Fruit fly (Drosophila melanogaster) whole organism, prepupa: ENCODE data around the gene CG4653.

Experiments used
- Blimp-1 ChIP-seq: fragments of 200-800 bp; sonication (Bioruptor generic); optimal IDR thresholded peaks from 3 replicates; lab custom pipeline; 2017; ENCODE audit warnings: missing biosample characterization, missing genetic modification characterization, mild to moderate bottlenecking, moderate library complexity, missing genetic modification reagents
- CG10631 ChIP-seq: fragments of 200-800 bp; sonication (Bioruptor generic); optimal IDR thresholded peaks from 2 replicates; lab custom pipeline; 2016; ENCODE audit warnings: missing biosample characterization, missing genetic modification characterization
- CG10669 ChIP-seq: fragments of 200-800 bp; sonication (Bioruptor generic); optimal IDR thresholded peaks from 3 replicates; lab custom pipeline; 2018; ENCODE audit warnings: missing biosample characterization, mild to moderate bottlenecking, missing genetic modification characterization, moderate library complexity
- CG11294 ChIP-seq: fragments of 200-800 bp; sonication (Bioruptor generic); IDR thresholded peaks from 2 replicates; pipeline ENCODE4 v1.3.6; 2022; ENCODE audit warnings: missing biosample characterization, missing genetic modification characterization
- CG11762 ChIP-seq: fragments of 200-800 bp; sonication (Bioruptor generic); optimal IDR thresholded peaks from 3 replicates; lab custom pipeline; 2016; ENCODE audit warnings: missing biosample characterization, missing genetic modification characterization; ENCODE audit not compliant: insufficient read depth
- CG11902 ChIP-seq: fragments of 200-800 bp; sonication (Bioruptor generic); optimal IDR thresholded peaks from 3 replicates; lab custom pipeline; 2016; ENCODE audit warnings: missing biosample characterization, missing genetic modification characterization
- CG15336 ChIP-seq: fragments of 200-800 bp; sonication (Bioruptor generic); IDR thresholded peaks from 2 replicates; pipeline ENCODE4 v1.3.6; 2022; ENCODE audit warnings: missing biosample characterization, missing genetic modification characterization
- CG1621 ChIP-seq: fragments of 200-800 bp; sonication (Bioruptor generic); optimal IDR thresholded peaks from 3 replicates; lab custom pipeline; 2018; ENCODE audit warnings: missing biosample characterization, mild to moderate bottlenecking, missing genetic modification characterization
- CG16779 ChIP-seq: fragments of 200-800 bp; sonication (Bioruptor generic); optimal IDR thresholded peaks from 3 replicates; lab custom pipeline; 2017; ENCODE audit warnings: missing biosample characterization, mild to moderate bottlenecking, missing genetic modification characterization
- CG3032 ChIP-seq: fragments of 200-800 bp; optimal IDR thresholded peaks from 2 replicates; lab custom pipeline; 2019; ENCODE audit warnings: missing biosample characterization, mild to moderate bottlenecking, missing genetic modification characterization, moderate library complexity
- CG31627 ChIP-seq: fragments of 200-800 bp; sonication (Bioruptor generic); optimal IDR thresholded peaks from 3 replicates; lab custom pipeline; 2016; ENCODE audit warnings: missing biosample characterization, missing genetic modification characterization
- CG3919 ChIP-seq: fragments of 200-800 bp; sonication (Bioruptor generic); optimal IDR thresholded peaks from 3 replicates; lab custom pipeline; 2016; ENCODE audit warnings: missing biosample characterization, missing genetic modification characterization
- CG4318 ChIP-seq: fragments of 200-800 bp; sonication (Bioruptor generic); optimal IDR thresholded peaks from 3 replicates; lab custom pipeline; 2017; ENCODE audit warnings: missing biosample characterization, mild to moderate bottlenecking, missing genetic modification characterization
- CG6163 ChIP-seq: fragments of 200-800 bp; sonication (Bioruptor generic); IDR thresholded peaks from 3 replicates; pipeline ENCODE4 v1.3.6; 2022; ENCODE audit warnings: missing biosample characterization, missing genetic modification characterization
- CG6276 ChIP-seq: fragments of 200-800 bp; sonication (Bioruptor generic); optimal IDR thresholded peaks from 2 replicates; lab custom pipeline; 2017; ENCODE audit warnings: missing biosample characterization, mild to moderate bottlenecking, missing genetic modification characterization
- CG6792 ChIP-seq: fragments of 200-800 bp; sonication (Bioruptor generic); optimal IDR thresholded peaks from 3 replicates; lab custom pipeline; 2016; ENCODE audit warnings: missing biosample characterization, missing genetic modification characterization
- CG6808 ChIP-seq: fragments of 200-800 bp; sonication (Bioruptor generic); optimal IDR thresholded peaks from 3 replicates; lab custom pipeline; 2017; ENCODE audit warnings: missing biosample characterization, missing genetic modification characterization, mild to moderate bottlenecking, moderate library complexity, missing genetic modification reagents
- CG6854 ChIP-seq: fragments of 200-800 bp; sonication (Bioruptor generic); optimal IDR thresholded peaks from 2 replicates; lab custom pipeline; 2017; ENCODE audit warnings: missing biosample characterization, mild to moderate bottlenecking, missing genetic modification characterization
- CG7368 ChIP-seq: fragments of 200-800 bp; sonication (Bioruptor generic); optimal IDR thresholded peaks from 3 replicates; lab custom pipeline; 2016; ENCODE audit warnings: missing biosample characterization, missing genetic modification characterization
- CG8319 ChIP-seq: fragments of 200-800 bp; sonication (Bioruptor generic); optimal IDR thresholded peaks from 3 replicates; lab custom pipeline; 2016; ENCODE audit warnings: missing biosample characterization, missing genetic modification characterization
- CG9139 ChIP-seq: fragments of 200-800 bp; sonication (Bioruptor generic); optimal IDR thresholded peaks from 3 replicates; lab custom pipeline; 2017; ENCODE audit warnings: missing biosample characterization, mild to moderate bottlenecking, missing genetic modification characterization
- Eip75B ChIP-seq: fragments of 200-800 bp; sonication (Bioruptor generic); optimal IDR thresholded peaks from 3 replicates; lab custom pipeline; 2016; ENCODE audit warnings: missing biosample characterization, missing genetic modification characterization
- Eip78C ChIP-seq: fragments of 200-800 bp; sonication (Bioruptor generic); peaks from one replicate; lab custom pipeline; 2016; ENCODE audit warnings: missing biosample characterization, missing genetic modification characterization
- Eip93F ChIP-seq: fragments of 200-800 bp; sonication (Bioruptor generic); optimal IDR thresholded peaks from 2 replicates; lab custom pipeline; 2016; ENCODE audit warnings: missing biosample characterization, mild to moderate bottlenecking, missing genetic modification characterization
- Ets21C ChIP-seq: fragments of 200-800 bp; sonication (Bioruptor generic); optimal IDR thresholded peaks from 3 replicates; lab custom pipeline; 2016; ENCODE audit warnings: missing biosample characterization, missing genetic modification characterization
- Ets96B ChIP-seq: fragments of 200-800 bp; optimal IDR thresholded peaks from 2 replicates; lab custom pipeline; 2019; ENCODE audit warnings: missing biosample characterization, mild to moderate bottlenecking, missing genetic modification characterization, moderate library complexity
- Hr38 ChIP-seq: sonication (Bioruptor generic); optimal IDR thresholded peaks from 2 replicates; lab custom pipeline; 2016; ENCODE audit warnings: missing biosample characterization, missing genetic modification characterization
- Hr39 ChIP-seq: fragments of 200-800 bp; sonication (Bioruptor generic); optimal IDR thresholded peaks from 2 replicates; lab custom pipeline; 2016; ENCODE audit warnings: missing biosample characterization, missing genetic modification characterization
- Hr4 ChIP-seq: fragments of 200-800 bp; sonication (Bioruptor generic); optimal IDR thresholded peaks from 3 replicates; lab custom pipeline; 2016; ENCODE audit warnings: missing biosample characterization, missing genetic modification characterization
- Lpt ChIP-seq: fragments of 200-800 bp; sonication (Bioruptor generic); optimal IDR thresholded peaks from 3 replicates; lab custom pipeline; 2016; ENCODE audit warnings: missing biosample characterization, missing genetic modification characterization
- Met ChIP-seq: fragments of 200-800 bp; sonication (Bioruptor generic); optimal IDR thresholded peaks from 3 replicates; lab custom pipeline; 2016; ENCODE audit warnings: missing biosample characterization, missing genetic modification characterization
- OdsH ChIP-seq: fragments of 200-800 bp; sonication (Bioruptor generic); optimal IDR thresholded peaks from 3 replicates; lab custom pipeline; 2016; ENCODE audit warnings: missing biosample characterization, missing genetic modification characterization
- Smox ChIP-seq: fragments of 200-800 bp; sonication (Bioruptor generic); optimal IDR thresholded peaks from 3 replicates; lab custom pipeline; 2016; ENCODE audit warnings: missing biosample characterization, missing genetic modification characterization
- Sox102F ChIP-seq: fragments of 200-800 bp; sonication (Bioruptor generic); optimal IDR thresholded peaks from 2 replicates; lab custom pipeline; 2016; ENCODE audit warnings: missing biosample characterization, mild to moderate bottlenecking, missing genetic modification characterization
- Sox15 ChIP-seq: fragments of 200-800 bp; sonication (Bioruptor generic); optimal IDR thresholded peaks from 3 replicates; lab custom pipeline; 2016; ENCODE audit warnings: missing biosample characterization, missing genetic modification characterization
- achi ChIP-seq: fragments of 200-800 bp; sonication (Bioruptor generic); optimal IDR thresholded peaks from 3 replicates; lab custom pipeline; 2016; ENCODE audit warnings: missing biosample characterization, missing genetic modification characterization
- acj6 ChIP-seq: fragments of 200-800 bp; sonication (Bioruptor generic); optimal IDR thresholded peaks from 3 replicates; lab custom pipeline; 2016; ENCODE audit warnings: missing biosample characterization, missing genetic modification characterization
- dac ChIP-seq: fragments of 200-800 bp; sonication (Bioruptor generic); optimal IDR thresholded peaks from 2 replicates; lab custom pipeline; 2017; ENCODE audit warnings: missing biosample characterization, mild to moderate bottlenecking, missing genetic modification characterization
- dsx ChIP-seq: fragments of 200-800 bp; optimal IDR thresholded peaks from 3 replicates; lab custom pipeline; 2019; ENCODE audit warnings: missing biosample characterization, mild to moderate bottlenecking, missing genetic modification characterization, moderate library complexity; ENCODE audit not compliant: poor library complexity, severe bottlenecking
- esn ChIP-seq: fragments of 200-800 bp; sonication (Bioruptor generic); optimal IDR thresholded peaks from 2 replicates; lab custom pipeline; 2016; ENCODE audit warnings: missing biosample characterization, mild to moderate bottlenecking, missing genetic modification characterization, moderate library complexity
- fd59A ChIP-seq: fragments of 200-800 bp; sonication (Bioruptor generic); optimal IDR thresholded peaks from 2 replicates; lab custom pipeline; 2017; ENCODE audit warnings: missing biosample characterization, mild to moderate bottlenecking, missing genetic modification characterization, missing genetic modification reagents
- fd85E ChIP-seq: fragments of 200-800 bp; sonication (Bioruptor generic); optimal IDR thresholded peaks from 3 replicates; lab custom pipeline; 2016; ENCODE audit warnings: missing biosample characterization, missing genetic modification characterization
- fkh ChIP-seq: fragments of 200-800 bp; sonication (Bioruptor generic); optimal IDR thresholded peaks from 3 replicates; lab custom pipeline; 2017; ENCODE audit warnings: missing biosample characterization, mild to moderate bottlenecking, missing genetic modification characterization, moderate library complexity
- lz ChIP-seq: fragments of 200-800 bp; sonication (Bioruptor generic); optimal IDR thresholded peaks from 3 replicates; lab custom pipeline; 2016; ENCODE audit warnings: missing biosample characterization, missing genetic modification characterization
- pdm3 ChIP-seq: fragments of 200-800 bp; sonication (Bioruptor generic); optimal IDR thresholded peaks from 3 replicates; lab custom pipeline; 2016; ENCODE audit warnings: missing biosample characterization, missing genetic modification characterization
- salr ChIP-seq, 2 experiments: fragments of 200-800 bp; sonication (Bioruptor generic); optimal IDR thresholded peaks; 3 replicates each; lab custom pipeline; 2016 to 2018; ENCODE audit warnings: missing biosample characterization in 2 of 2, missing genetic modification characterization in 2 of 2, mild to moderate bottlenecking in 1 of 2
- spab ChIP-seq: fragments of 200-800 bp; sonication (Bioruptor generic); optimal IDR thresholded peaks from 2 replicates; lab custom pipeline; 2017; ENCODE audit warnings: missing biosample characterization, mild to moderate bottlenecking, missing genetic modification characterization, missing genetic modification reagents
- ss ChIP-seq, 2 experiments: fragments of 200-800 bp; sonication (Bioruptor generic); optimal IDR thresholded peaks; 2 replicates in 1 of 2; 3 replicates in 1 of 2; lab custom pipeline; 2017 to 2018; ENCODE audit warnings: mild to moderate bottlenecking in 2 of 2, missing biosample characterization in 2 of 2, missing genetic modification characterization in 2 of 2, moderate library complexity in 1 of 2
- svp ChIP-seq: fragments of 200-800 bp; sonication (Bioruptor generic); peaks from one replicate; lab custom pipeline; 2016; ENCODE audit warnings: missing biosample characterization, missing genetic modification characterization
- vri ChIP-seq: fragments of 200-800 bp; sonication (Bioruptor generic); optimal IDR thresholded peaks from 3 replicates; lab custom pipeline; 2016; ENCODE audit warnings: missing biosample characterization, mild to moderate bottlenecking, missing genetic modification characterization

The CG4653 gene

dm6 chrX:16676653-16677052 is 27.2 kb upstream of the CG4653 start, which contains the start of gene CG13012:
TSS of gene CG13012 (minus strand) at chrX:16676753.
- TF ChIP-seq fd85E (GFP tag; lab: Kevin White, UChicago) (no peak), Ets21C (no peak), OdsH (GFP tag; lab: Kevin White, UChicago) (no peak), Eip78C (GFP tag; lab: Kevin White, UChicago) (peak; percentile 52)

- TF ChIP-seq lz (GFP tag; lab: Kevin White, UChicago) (no peak), CG6792 (GFP tag; lab: Kevin White, UChicago) (peak; percentile 4), esn (GFP tag; lab: Kevin White, UChicago) (peak; percentile 37), achi (GFP tag; lab: Kevin White, UChicago) (peak; percentile 38), CG9139 (no peak), CG3032 (tag; lab: Kevin White, UChicago) (no peak), CG10669 (GFP tag; lab: Kevin White, UChicago) (no peak), CG16779 (tag; lab: Kevin White, UChicago) (no peak), CG31627 (no peak), Ets96B (tag; lab: Kevin White, UChicago) (no peak), CG3919 (GFP tag; lab: Kevin White, UChicago) (peak; percentile 13), CG6163 (GFP tag; lab: Robert Waterston, UW) (0 out of 3 replicates have a peak, but pooled peaks have one; percentile 28), CG4318 (GFP tag; lab: Kevin White, UChicago) (no peak), CG15336 (peak; percentile 49), Blimp-1 (no peak), Lpt (GFP tag; lab: Kevin White, UChicago) (no peak), CG6276 (GFP tag; lab: Kevin White, UChicago) (no peak), fkh (GFP tag; lab: Kevin White, UChicago) (no peak), spab (GFP tag; lab: Kevin White, UChicago) (no peak), svp (peak; percentile 66), CG11762 (no peak), Eip78C (GFP tag; lab: Kevin White, UChicago) (peak; percentile 62), Sox15 (no peak), pdm3 (GFP tag; lab: Kevin White, UChicago) (no peak), fd59A (GFP tag; lab: Kevin White, UChicago) (no peak), Met (GFP tag; lab: Kevin White, UChicago) (peak; percentile 13), Eip93F (GFP tag; lab: Kevin White, UChicago) (no peak), CG10631 (GFP tag; lab: Kevin White, UChicago) (peak; percentile 17), fd85E (GFP tag; lab: Kevin White, UChicago) (no peak), acj6 (GFP tag; lab: Kevin White, UChicago) (peak; percentile 20), Smox (GFP tag; lab: Kevin White, UChicago) (no peak), vri (GFP tag; lab: Kevin White, UChicago) (no peak), CG7368 (no peak), Hr39 (GFP tag; lab: Kevin White, UChicago) (no peak), dac (GFP tag; lab: Kevin White, UChicago) (no peak), dsx (GFP tag; lab: Kevin White, UChicago) (peak; percentile 4), CG6808 (no peak), Hr38 (GFP tag; lab: Kevin White, UChicago) (no peak), salr (GFP tag; optimal IDR thresholded peaks at IDR 0.05; lab: Kevin White, UChicago) (peak in 1 of 2 experiments; percentile 24), Eip75B (GFP tag; lab: Kevin White, UChicago) (no peak), CG11902 (GFP tag; lab: Kevin White, UChicago) (no peak), Ets21C (no peak), CG1621 (tag; lab: Kevin White, UChicago) (no peak), Sox102F (GFP tag; lab: Kevin White, UChicago) (no peak), Hr4 (no peak), CG6854 (GFP tag; lab: Kevin White, UChicago) (no peak), CG8319 (no peak), CG11294 (GFP tag; lab: Robert Waterston, UW) (no peak), OdsH (GFP tag; lab: Kevin White, UChicago) (peak; percentile 19), ss (GFP tag; optimal IDR thresholded peaks at IDR 0.05; lab: Kevin White, UChicago) (no peak)
Measured at dm6 chrX:16677163-16677562, 26.7 kb upstream of the CG4653 start.
